Worm (Caenorhabditis elegans) whole organism, midembryonic: Measurements from ENCODE around the gene srab-12.

Experiments used
- T22C8.4 ChIP-seq: fragments of 200-800 bp; sonication (Bioruptor generic); IDR thresholded peaks from 2 replicates; pipeline ENCODE4 v1.3.6; 2022; ENCODE audit warnings: missing genetic modification characterization, missing compliant biosample characterization
- cog-1 ChIP-seq: sonication (generic microtip); optimal IDR thresholded peaks from 2 replicates; lab custom pipeline; 2016; ENCODE audit warnings: missing genetic modification characterization, missing compliant biosample characterization
- flt-1 ChIP-seq: fragments of 200-800 bp; sonication (Bioruptor generic); IDR thresholded peaks from 2 replicates; pipeline ENCODE4 v1.3.6; 2022; ENCODE audit warnings: missing genetic modification characterization, missing compliant biosample characterization
- klf-2 ChIP-seq: fragments of 200-800 bp; sonication (Bioruptor generic); conservative IDR thresholded peaks from 2 replicates; pipeline ENCODE4 v1.3.6; 2022; ENCODE audit warnings: missing genetic modification reagents, missing genetic modification characterization, missing compliant biosample characterization
- med-1 ChIP-seq: sonication (generic microtip); optimal IDR thresholded peaks from 2 replicates; lab custom pipeline; 2017; ENCODE audit warnings: missing genetic modification characterization, mild to moderate bottlenecking, missing compliant biosample characterization, antibody characterized with exemption, missing genetic modification reagents; ENCODE audit not compliant: insufficient read depth
- ref-1 ChIP-seq: fragments of 200-800 bp; sonication (Bioruptor generic); conservative IDR thresholded peaks from 2 replicates; pipeline ENCODE4 v1.3.6; 2022; ENCODE audit warnings: missing genetic modification reagents, missing genetic modification characterization, missing compliant biosample characterization
- tab-1 ChIP-seq: fragments of 200-800 bp; sonication (Bioruptor generic); IDR thresholded peaks from 2 replicates; pipeline ENCODE4 v1.3.6; 2022; ENCODE audit warnings: missing genetic modification characterization, missing compliant biosample characterization
- ztf-23 ChIP-seq: fragments of 200-800 bp; sonication (Bioruptor generic); IDR thresholded peaks from 2 replicates; pipeline ENCODE4 v1.3.6; 2022; ENCODE audit warnings: missing genetic modification reagents, missing genetic modification characterization, missing compliant biosample characterization
- ztf-29 ChIP-seq: fragments of 200-800 bp; sonication (Bioruptor generic); IDR thresholded peaks from 2 replicates; pipeline ENCODE4 v1.3.6; 2022; ENCODE audit warnings: missing genetic modification reagents, missing genetic modification characterization, missing compliant biosample characterization

srab-12 gene

ce11 chrV:17783542-17783941 is at the start of gene srab-12:
srab-12 (minus strand) TSS chrV:17783642.
- TF ChIP-seq cog-1 (no peak), T22C8.4 (no peak), klf-2 (GFP tag; lab: Robert Waterston, UW) (no peak), ref-1 (GFP tag; lab: Robert Waterston, UW) (no peak), ztf-23 (GFP tag; lab: Robert Waterston, UW) (no peak), ztf-29 (GFP tag; lab: Robert Waterston, UW) (no peak), tab-1 (no peak), med-1 (no peak), flt-1 (no peak)

DNA sequence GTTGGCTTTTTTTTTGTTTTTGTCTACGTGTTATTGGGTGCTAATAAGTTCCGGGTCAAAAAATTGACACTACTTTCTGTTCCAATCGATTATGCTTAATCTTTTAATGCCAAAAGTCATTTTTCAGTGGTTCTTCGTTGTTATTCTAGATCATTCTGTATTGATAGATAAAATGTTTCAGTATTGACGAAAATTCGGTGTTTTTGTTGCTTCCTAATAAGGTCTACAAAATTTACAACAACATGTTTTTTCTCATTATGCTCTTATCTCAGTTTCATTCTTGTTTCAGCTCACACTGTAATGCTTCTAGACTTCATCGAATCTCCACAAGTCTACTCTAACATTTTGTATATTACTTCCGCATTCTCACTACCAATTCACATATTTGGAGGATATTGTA is 47.9 kb upstream of the srab-12 start, which contains the start of gene srh-303:
Gene srh-303 (plus strand): TSS at position 301 of the 400 bp plus-strand sequence.
- TF ChIP-seq tab-1 (no peak), T22C8.4 (no peak), cog-1 (no peak), flt-1 (no peak), ref-1 (GFP tag; lab: Robert Waterston, UW) (no peak), klf-2 (GFP tag; lab: Robert Waterston, UW) (no peak), med-1 (no peak), ztf-29 (GFP tag; lab: Robert Waterston, UW) (no peak), ztf-23 (GFP tag; lab: Robert Waterston, UW) (no peak)

DNA sequence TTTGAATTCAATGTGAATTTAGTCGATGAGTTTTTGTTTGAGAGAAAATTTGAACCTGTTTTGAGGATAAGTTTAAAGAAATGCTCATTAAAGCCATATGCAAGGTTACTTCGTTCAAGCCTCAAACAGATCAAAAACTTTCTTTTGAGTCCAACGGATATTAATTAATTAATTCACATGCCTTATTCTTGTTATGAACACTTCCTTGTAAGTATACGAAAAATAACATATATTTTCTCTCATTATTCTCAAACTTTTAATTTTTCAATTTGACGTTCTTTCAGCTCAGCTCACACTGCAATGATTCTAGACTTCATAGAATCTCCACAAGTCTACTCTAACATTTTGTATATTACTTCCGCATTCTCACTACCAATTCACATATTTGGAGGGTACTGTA is 44.9 kb upstream of the srab-12 start, which contains the start of gene srh-304:
Gene srh-304 (plus strand): TSS at position 301 of the 400 bp plus-strand sequence.
- TF ChIP-seq ztf-23 (GFP tag; lab: Robert Waterston, UW) (no peak), tab-1 (no peak), ref-1 (GFP tag; lab: Robert Waterston, UW) (no peak), ztf-29 (GFP tag; lab: Robert Waterston, UW) (no peak), flt-1 (no peak), T22C8.4 (no peak), med-1 (no peak), klf-2 (GFP tag; lab: Robert Waterston, UW) (no peak), cog-1 (no peak)

ce11 chrV:17824610-17825009 is 41.2 kb upstream of the srab-12 start, which contains the start of gene srh-301:
srh-301 (plus strand) TSS chrV:17824910.
- TF ChIP-seq tab-1 = no peak
- no peak for TF ChIP-seq ref-1 (GFP tag; lab: Robert Waterston, UW)
- no peak for TF ChIP-seq ztf-29 (GFP tag; lab: Robert Waterston, UW)
- no peak for TF ChIP-seq cog-1
- TF ChIP-seq flt-1 = no peak
- TF ChIP-seq ztf-23 (GFP tag; lab: Robert Waterston, UW) = no peak
- TF ChIP-seq klf-2 (GFP tag; lab: Robert Waterston, UW) = no peak
- TF ChIP-seq med-1 = no peak

ce11 chrV:17821805-17822204 is 38.4 kb upstream of the srab-12 start, which contains the start of gene srh-300:
srh-300 (plus strand) TSS chrV:17822105.
- TF ChIP-seq T22C8.4 = no peak
- TF ChIP-seq klf-2 (GFP tag; lab: Robert Waterston, UW) = no peak
- no peak for TF ChIP-seq ztf-29 (GFP tag; lab: Robert Waterston, UW)
- TF ChIP-seq flt-1 = no peak
- TF ChIP-seq cog-1 = no peak
- TF ChIP-seq med-1 = no peak

- TF ChIP-seq klf-2 (GFP tag; lab: Robert Waterston, UW) (no peak), ztf-23 (GFP tag; lab: Robert Waterston, UW) (0 out of 2 replicates have a peak, but pooled peaks have one; percentile 25), cog-1 (no peak), flt-1 (no peak), ztf-29 (GFP tag; lab: Robert Waterston, UW) (no peak), tab-1 (0 out of 2 replicates have a peak, but pooled peaks have one; percentile 52), T22C8.4 (no peak), med-1 (no peak), ref-1 (GFP tag; lab: Robert Waterston, UW) (no peak)
Measured at ce11 chrV:17819704-17820103, 36.3 kb upstream of the srab-12 start.

ce11 chrV:17818567-17818966 is 35.1 kb upstream of the srab-12 start, which contains the start of gene srh-298:
srh-298 (plus strand) TSS chrV:17818867.
- TF ChIP-seq klf-2 (GFP tag; lab: Robert Waterston, UW) = no peak
- no peak for TF ChIP-seq ztf-23 (GFP tag; lab: Robert Waterston, UW)
- TF ChIP-seq cog-1 = no peak
- no peak for TF ChIP-seq T22C8.4

DNA sequence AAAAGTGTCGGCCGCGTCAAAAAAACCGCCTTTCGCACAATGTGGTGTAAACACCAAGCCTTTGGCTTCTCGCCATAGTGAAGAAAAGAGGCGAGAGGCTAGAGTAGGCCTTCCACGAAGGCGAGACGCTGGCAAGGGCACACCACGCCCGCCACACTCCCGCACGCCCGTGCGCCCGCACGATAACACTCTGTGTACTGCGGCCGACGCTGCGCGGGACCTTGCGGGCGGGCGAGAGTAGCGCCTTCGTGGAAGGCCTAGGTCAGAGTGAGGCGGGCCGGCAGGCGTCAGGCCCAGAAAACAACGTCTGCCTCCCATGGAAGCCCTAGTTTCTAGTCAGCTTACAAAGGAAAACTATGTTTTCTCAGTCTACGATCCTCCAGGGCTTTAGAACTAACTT is 28.7 kb upstream of the srab-12 start:
- TF ChIP-seq ref-1 (GFP tag; lab: Robert Waterston, UW) (no peak), flt-1 (no peak), ztf-29 (GFP tag; lab: Robert Waterston, UW) (no peak), T22C8.4 (no peak), cog-1 (no peak), tab-1 (no peak)

ce11 chrV:17810053-17810452 is 26.6 kb upstream of the srab-12 start, which contains the start of gene srh-296:
srh-296 (plus strand) TSS chrV:17810353.
- no peak for TF ChIP-seq ztf-29 (GFP tag; lab: Robert Waterston, UW)
- TF ChIP-seq med-1 = no peak
- no peak for TF ChIP-seq klf-2 (GFP tag; lab: Robert Waterston, UW)
- TF ChIP-seq ref-1 (GFP tag; lab: Robert Waterston, UW) = no peak
- TF ChIP-seq ztf-23 (GFP tag; lab: Robert Waterston, UW) = no peak
- TF ChIP-seq flt-1 = no peak
- TF ChIP-seq cog-1 = no peak
- no peak for TF ChIP-seq T22C8.4
- TF ChIP-seq tab-1 = no peak

ce11 chrV:17805323-17805722 is 21.9 kb upstream of the srab-12 start, which contains the start of gene srh-291:
srh-291 (plus strand) TSS chrV:17805623.
- TF ChIP-seq T22C8.4 (no peak), med-1 (no peak), ref-1 (GFP tag; lab: Robert Waterston, UW) (no peak), ztf-29 (GFP tag; lab: Robert Waterston, UW) (no peak)

ce11 chrV:17802519-17802918 is 19.1 kb upstream of the srab-12 start, which contains the start of the genes Y94A7B.11 and srh-292:
Y94A7B.11 (minus strand) TSS chrV:17802619.
srh-292 (plus strand) TSS chrV:17802769.
- TF ChIP-seq klf-2 (GFP tag; lab: Robert Waterston, UW) (no peak), med-1 (no peak), ztf-23 (GFP tag; lab: Robert Waterston, UW) (no peak), ref-1 (GFP tag; lab: Robert Waterston, UW) (no peak), flt-1 (no peak), T22C8.4 (no peak), ztf-29 (GFP tag; lab: Robert Waterston, UW) (no peak), cog-1 (no peak), tab-1 (no peak)
